Worm (Caenorhabditis elegans): Measurements from ENCODE around the gene F20D6.12.

- no peak for TF ChIP-seq spr-3 (GFP tag; optimal IDR thresholded peaks at IDR 0.05)
- no peak for TF ChIP-seq nhr-10 (tag; optimal IDR thresholded peaks at IDR 0.05)
Measured at ce11 chrV:8224634-8225033, 34.7 kb upstream of the F20D6.12 start, which contains the start of gene pax-1.

Data from whole organism, L4 larva.